Worm (Caenorhabditis elegans) whole organism, L1 larva: ENCODE results near the gene scl-3.

ENCODE experiments used
- C04F5.9 ChIP-seq: sonication (generic microtip); optimal IDR thresholded peaks from 2 replicates; lab custom pipeline; 2016; ENCODE audit warnings: missing genetic modification characterization, missing compliant biosample characterization
- C16A3.4 ChIP-seq: fragments of 150-350 bp; optimal IDR thresholded peaks from 2 replicates; lab custom pipeline; 2014; ENCODE audit warnings: missing biosample characterization, missing genetic modification characterization
- C34B4.2 ChIP-seq: sonication (generic microtip); optimal IDR thresholded peaks from 2 replicates; lab custom pipeline; 2017; ENCODE audit warnings: mild to moderate bottlenecking, missing genetic modification characterization, missing compliant biosample characterization
- ama-1 ChIP-seq: fragments of 150-350 bp; optimal IDR thresholded peaks from 2 replicates; lab custom pipeline; 2014
- ceh-8 ChIP-seq: fragments of 200-800 bp; sonication (Bioruptor generic); optimal IDR thresholded peaks from 2 replicates; lab custom pipeline; 2018; ENCODE audit warnings: mild to moderate bottlenecking, missing genetic modification characterization, moderate library complexity, missing compliant biosample characterization
- ceh-88 ChIP-seq: fragments of 200-800 bp; sonication (Bioruptor generic); IDR thresholded peaks from 2 replicates; pipeline ENCODE4 v1.3.6; 2022; ENCODE audit warnings: missing genetic modification characterization, missing compliant biosample characterization
- ceh-90 ChIP-seq: sonication (generic microtip); optimal IDR thresholded peaks from 2 replicates; lab custom pipeline; 2016; ENCODE audit warnings: missing genetic modification characterization, missing compliant biosample characterization
- ces-1 ChIP-seq: fragments of 150-350 bp; optimal IDR thresholded peaks from 2 replicates; lab custom pipeline; 2014; ENCODE audit warnings: missing biosample characterization, missing genetic modification reagents, missing genetic modification characterization
- dsc-1 ChIP-seq: sonication (generic microtip); optimal IDR thresholded peaks from 2 replicates; lab custom pipeline; 2016; ENCODE audit warnings: mild to moderate bottlenecking, missing genetic modification characterization, missing compliant biosample characterization
- egl-13 ChIP-seq: sonication (generic microtip); optimal IDR thresholded peaks from 2 replicates; lab custom pipeline; 2016; ENCODE audit warnings: missing genotype, missing genetic modification reagents, missing genetic modification characterization, missing compliant biosample characterization
- egl-27 ChIP-seq, 2 experiments: fragments of 150-350 bp in 1 of 2; sonication (generic microtip); optimal IDR thresholded peaks; 3 replicates each; lab custom pipeline; 2017 to 2018; ENCODE audit warnings: missing biosample characterization in 2 of 2, missing genetic modification characterization in 2 of 2, missing genetic modification reagents in 2 of 2
- elt-3 ChIP-seq, 6 experiments: fragments of 150-350 bp in 1 of 6; sonication (generic microtip); optimal IDR thresholded peaks; 2 replicates each; lab custom pipeline; 2017 to 2018; ENCODE audit warnings: missing biosample characterization in 6 of 6, missing genetic modification characterization in 6 of 6, inconsistent platforms in 1 of 6
- ets-5 ChIP-seq: fragments of 200-800 bp; sonication (Bioruptor generic); IDR thresholded peaks from 2 replicates; pipeline ENCODE4 v1.3.6; 2022; ENCODE audit warnings: missing genetic modification characterization, missing compliant biosample characterization
- fkh-10 ChIP-seq: sonication (generic microtip); optimal IDR thresholded peaks from 2 replicates; lab custom pipeline; 2017; ENCODE audit warnings: missing biosample characterization, missing genetic modification reagents, missing genetic modification characterization
- grh-1 ChIP-seq: fragments of 200-800 bp; sonication (Bioruptor generic); IDR thresholded peaks from 2 replicates; pipeline ENCODE4 v1.3.6; 2022; ENCODE audit warnings: missing genetic modification reagents, missing genetic modification characterization, missing compliant biosample characterization
- hlh-4 ChIP-seq: sonication (generic microtip); optimal IDR thresholded peaks from 2 replicates; lab custom pipeline; 2016; ENCODE audit warnings: mild to moderate bottlenecking, missing genetic modification characterization, missing compliant biosample characterization
- hpl-2 ChIP-seq: fragments of 150-350 bp; optimal IDR thresholded peaks from 2 replicates; lab custom pipeline; 2014; ENCODE audit warnings: missing biosample characterization, missing genetic modification reagents, missing genetic modification characterization
- isw-1 ChIP-seq: fragments of 200-800 bp; sonication (Bioruptor generic); IDR thresholded peaks from 2 replicates; pipeline ENCODE4 v1.3.6; 2022; ENCODE audit warnings: missing genetic modification characterization, missing compliant biosample characterization
- jun-1 ChIP-seq: fragments of 150-350 bp; optimal IDR thresholded peaks from 2 replicates; lab custom pipeline; 2014; ENCODE audit warnings: missing biosample characterization, missing genetic modification reagents, missing genetic modification characterization
- lin-14 ChIP-seq: fragments of 200-800 bp; sonication (Bioruptor generic); optimal IDR thresholded peaks from 2 replicates; lab custom pipeline; 2018; ENCODE audit warnings: mild to moderate bottlenecking, missing genetic modification characterization, moderate library complexity, missing compliant biosample characterization
- lin-15B ChIP-seq: fragments of 150-350 bp; sonication (generic microtip); optimal IDR thresholded peaks from 3 replicates; lab custom pipeline; 2014; ENCODE audit warnings: missing biosample characterization, missing genetic modification characterization
- lin-39 ChIP-seq: fragments of 150-350 bp; optimal IDR thresholded peaks from 2 replicates; lab custom pipeline; 2014; ENCODE audit warnings: missing biosample characterization, missing genetic modification reagents, missing genetic modification characterization
- mab-9 ChIP-seq: fragments of 200-800 bp; sonication (Bioruptor generic); IDR thresholded peaks from 2 replicates; pipeline ENCODE4 v1.3.6; 2022; ENCODE audit warnings: missing genetic modification reagents, missing genetic modification characterization, missing compliant biosample characterization
- mdl-1 ChIP-seq, 2 experiments: fragments of 150-350 bp; optimal IDR thresholded peaks; 2 replicates each; lab custom pipeline; 2014 to 2017; ENCODE audit warnings: missing biosample characterization in 2 of 2, missing genetic modification characterization in 2 of 2, inconsistent platforms in 1 of 2
- nhr-12 ChIP-seq: sonication (generic microtip); optimal IDR thresholded peaks from 2 replicates; lab custom pipeline; 2017; ENCODE audit warnings: missing biosample characterization, missing genetic modification characterization
- nhr-20 ChIP-seq: sonication (generic microtip); optimal IDR thresholded peaks from 2 replicates; lab custom pipeline; 2016; ENCODE audit warnings: mild to moderate bottlenecking, missing genetic modification characterization, missing compliant biosample characterization
- nhr-71 ChIP-seq: sonication (generic microtip); optimal IDR thresholded peaks from 2 replicates; lab custom pipeline; 2016; ENCODE audit warnings: mild to moderate bottlenecking, missing genetic modification characterization, moderate library complexity, missing compliant biosample characterization
- nhr-76 ChIP-seq: sonication (generic microtip); optimal IDR thresholded peaks from 2 replicates; lab custom pipeline; 2017; ENCODE audit warnings: missing biosample characterization, missing genetic modification characterization
- nhr-84 ChIP-seq: sonication (generic microtip); optimal IDR thresholded peaks from 2 replicates; lab custom pipeline; 2017; ENCODE audit warnings: missing biosample characterization, missing genetic modification characterization
- nhr-85 ChIP-seq: sonication (generic microtip); peaks from one replicate; lab custom pipeline; 2016; ENCODE audit warnings: missing genetic modification characterization, inconsistent platforms, missing compliant biosample characterization
- pax-3 ChIP-seq: fragments of 200-800 bp; sonication (Bioruptor generic); optimal IDR thresholded peaks from 2 replicates; lab custom pipeline; 2018; ENCODE audit warnings: mild to moderate bottlenecking, missing genetic modification characterization, moderate library complexity, missing compliant biosample characterization
- pqm-1 ChIP-seq: sonication (generic microtip); optimal IDR thresholded peaks from 3 replicates; lab custom pipeline; 2017; ENCODE audit warnings: missing biosample characterization, missing genetic modification characterization
- snpc-4 ChIP-seq: fragments of 150-350 bp; optimal IDR thresholded peaks from 2 replicates; lab custom pipeline; 2014; ENCODE audit warnings: missing biosample characterization, missing genetic modification characterization
- snu-23 ChIP-seq: sonication (generic microtip); optimal IDR thresholded peaks from 2 replicates; lab custom pipeline; 2016; ENCODE audit warnings: missing genetic modification characterization, missing compliant biosample characterization
- sup-37 ChIP-seq: fragments of 200-800 bp; sonication (Bioruptor generic); optimal IDR thresholded peaks from 2 replicates; lab custom pipeline; 2018; ENCODE audit warnings: mild to moderate bottlenecking, missing genetic modification characterization, missing compliant biosample characterization
- tlp-1 ChIP-seq: fragments of 150-350 bp; optimal IDR thresholded peaks from 2 replicates; lab custom pipeline; 2014; ENCODE audit warnings: missing biosample characterization, missing genetic modification characterization
- unc-130 ChIP-seq: fragments of 150-350 bp; optimal IDR thresholded peaks from 2 replicates; lab custom pipeline; 2017; ENCODE audit warnings: missing biosample characterization, missing genetic modification characterization, inconsistent platforms
- unc-62 ChIP-seq: fragments of 150-350 bp; optimal IDR thresholded peaks from 2 replicates; lab custom pipeline; 2014; ENCODE audit warnings: missing biosample characterization, missing genetic modification reagents, missing genetic modification characterization
- unc-86 ChIP-seq: sonication (generic microtip); optimal IDR thresholded peaks from 2 replicates; lab custom pipeline; 2016; ENCODE audit warnings: missing genetic modification characterization, missing compliant biosample characterization
- unc-98 ChIP-seq: fragments of 200-800 bp; sonication (Bioruptor generic); IDR thresholded peaks from 2 replicates; pipeline ENCODE4 v1.3.6; 2022; ENCODE audit warnings: missing genetic modification characterization, missing compliant biosample characterization
- ztf-11 ChIP-seq, 2 experiments: sonication (generic microtip); optimal IDR thresholded peaks; 2 replicates each; lab custom pipeline; 2016 to 2017; ENCODE audit warnings: missing genetic modification characterization in 2 of 2, missing biosample characterization in 1 of 2, missing compliant biosample characterization in 1 of 2

The scl-3 gene

ce11 chrIV:13098652-13099051 is 39.3 kb downstream of the scl-3 start, which contains the start of the genes dli-1, tin-9.2 and exos-4.1 (continued):
- peak; percentile 88 for TF ChIP-seq nhr-71 (tag; lab: Kevin White, UChicago)
- no peak for TF ChIP-seq ztf-11 (tag; optimal IDR thresholded peaks at IDR 0.05; lab: Kevin White, UChicago)
- no peak for TF ChIP-seq ces-1
- TF ChIP-seq pqm-1 (tag; lab: Kevin White, UChicago), result no peak
- TF ChIP-seq dsc-1 (tag; lab: Kevin White, UChicago), result peak; percentile 74
- TF ChIP-seq unc-86 (tag; lab: Kevin White, UChicago), result peak; percentile 69
- TF ChIP-seq hpl-2, result no peak
- no peak for TF ChIP-seq ceh-90 (tag; lab: Kevin White, UChicago)
- no peak for TF ChIP-seq nhr-84 (tag; lab: Kevin White, UChicago)
- TF ChIP-seq unc-98 (GFP tag; lab: Robert Waterston, UW), result no peak
- TF ChIP-seq ets-5 (GFP tag; lab: Robert Waterston, UW), result no peak
- TF ChIP-seq ceh-8 (GFP tag; lab: Kevin White, UChicago), result no peak
- TF ChIP-seq snu-23 (GFP tag; lab: Kevin White, UChicago), result peak; percentile 86
- TF ChIP-seq elt-3 (tag; optimal IDR thresholded peaks at IDR 0.05; lab: Kevin White, UChicago), result peak in 1 of 6 experiments; percentile 39
- TF ChIP-seq lin-39, result peak; percentile 73
- TF ChIP-seq C16A3.4 (tag; lab: Kevin White, UChicago), result peak; percentile 53
- peak; percentile 10; the same call in 1 of the 2 replicates for TF ChIP-seq mab-9
- no peak for TF ChIP-seq tlp-1
- peak; percentile 83 for TF ChIP-seq nhr-85 (tag; lab: Kevin White, UChicago)
- TF ChIP-seq hlh-4 (tag; lab: Kevin White, UChicago), result no peak
- no peak for TF ChIP-seq fkh-10
- peak; percentile 73 for TF ChIP-seq nhr-20 (tag; lab: Kevin White, UChicago)
- TF ChIP-seq sup-37 (GFP tag; lab: Kevin White, UChicago), result no peak
- no peak for TF ChIP-seq unc-130 (tag; lab: Kevin White, UChicago)
- no peak for TF ChIP-seq unc-62 (GFP tag; lab: Kevin White, UChicago)
- TF ChIP-seq lin-14, result no peak
- peak in 1 of 2 experiments; percentile 49 for TF ChIP-seq mdl-1 (tag; optimal IDR thresholded peaks at IDR 0.05; lab: Kevin White, UChicago)
- TF ChIP-seq jun-1 (tag; lab: Kevin White, UChicago), result peak; percentile 14
- peak; percentile 57 for TF ChIP-seq snpc-4 (tag; lab: Kevin White, UChicago)
- TF ChIP-seq ama-1 (lab: Kevin White, UChicago), result peak; percentile 16
- TF ChIP-seq grh-1, result peak; percentile 13; the same call in 1 of the 2 replicates

ce11 chrIV:13100415-13100814 is 41.0 kb downstream of the scl-3 start, which contains the start of gene fask-1:
Gene fask-1 (plus strand): TSS chrIV:13100715.
- TF ChIP-seq nhr-12 (tag; lab: Kevin White, UChicago) (no peak), ceh-88 (GFP tag; lab: Robert Waterston, UW) (no peak), ceh-8 (GFP tag; lab: Kevin White, UChicago) (no peak), egl-27 (tag; optimal IDR thresholded peaks at IDR 0.05; lab: Kevin White, UChicago) (no peak)

ce11 chrIV:13104900-13105299 is 45.5 kb downstream of the scl-3 start, which contains the start of gene rde-11:
Gene rde-11 (plus strand): TSS chrIV:13105200.
- TF ChIP-seq ztf-11 (tag; optimal IDR thresholded peaks at IDR 0.05; lab: Kevin White, UChicago) (no peak), elt-3 (tag; optimal IDR thresholded peaks at IDR 0.05; lab: Kevin White, UChicago) (no peak), pax-3 (tag; lab: Kevin White, UChicago) (no peak), pqm-1 (tag; lab: Kevin White, UChicago) (no peak), nhr-71 (tag; lab: Kevin White, UChicago) (no peak), unc-62 (GFP tag; lab: Kevin White, UChicago) (no peak), C04F5.9 (tag; lab: Kevin White, UChicago) (no peak), isw-1 (no peak), nhr-76 (tag; lab: Kevin White, UChicago) (no peak), egl-13 (no peak), lin-15B (tag; lab: Kevin White, UChicago) (no peak), C34B4.2 (tag; lab: Kevin White, UChicago) (no peak), grh-1 (no peak), ceh-8 (GFP tag; lab: Kevin White, UChicago) (no peak)
